Worm (Caenorhabditis elegans) whole organism, L4 larva: Measurements from ENCODE around the gene lgc-5.

Experiments
- ZK337.2 ChIP-seq: fragments of 200-800 bp; sonication (Bioruptor generic); IDR thresholded peaks from 2 replicates; pipeline ENCODE4 v1.3.6; 2022; ENCODE audit warnings: missing genetic modification reagents, missing genetic modification characterization, missing compliant biosample characterization
- aha-1 ChIP-seq: fragments of 150-350 bp; peaks from one replicate; lab custom pipeline; 2014; ENCODE audit warnings: missing biosample characterization, missing genetic modification characterization
- ama-1 ChIP-seq: fragments of 150-350 bp; optimal IDR thresholded peaks from 2 replicates; lab custom pipeline; 2014; ENCODE audit warnings: inconsistent platforms, mixed read lengths
- attf-4 ChIP-seq: sonication (generic microtip); optimal IDR thresholded peaks from 3 replicates; lab custom pipeline; 2017; ENCODE audit warnings: missing biosample characterization, missing genetic modification characterization
- ceh-44 ChIP-seq: fragments of 200-800 bp; sonication (Bioruptor generic); IDR thresholded peaks from 2 replicates; pipeline ENCODE4 v1.3.6; 2022; ENCODE audit warnings: missing genetic modification reagents, missing genetic modification characterization, missing compliant biosample characterization
- ceh-82 ChIP-seq: sonication (generic microtip); optimal IDR thresholded peaks from 2 replicates; lab custom pipeline; 2017; ENCODE audit warnings: missing biosample characterization, missing genetic modification characterization
- ces-1 ChIP-seq: fragments of 150-350 bp; sonication (generic microtip); optimal IDR thresholded peaks from 4 replicates; lab custom pipeline; 2014; ENCODE audit warnings: missing biosample characterization, missing genetic modification reagents, missing genetic modification characterization
- cey-2 ChIP-seq: sonication (generic microtip); optimal IDR thresholded peaks from 3 replicates; lab custom pipeline; 2017; ENCODE audit warnings: missing genetic modification characterization, mild to moderate bottlenecking, missing compliant biosample characterization, antibody characterized with exemption, borderline replicate concordance; ENCODE audit not compliant: insufficient read depth
- ctbp-1 ChIP-seq: fragments of 200-800 bp; sonication (Bioruptor generic); IDR thresholded peaks from 2 replicates; pipeline ENCODE4 v1.3.6; 2022; ENCODE audit warnings: missing genetic modification reagents, missing genetic modification characterization, missing compliant biosample characterization
- daf-12 ChIP-seq: fragments of 150-350 bp; optimal IDR thresholded peaks from 2 replicates; lab custom pipeline; 2014; ENCODE audit warnings: missing biosample characterization, missing genetic modification reagents, missing genetic modification characterization
- daf-16 ChIP-seq, 3 experiments: sonication (generic microtip); optimal IDR thresholded peaks; 2 replicates each; lab custom pipeline; 2016 to 2017; ENCODE audit warnings: missing genetic modification characterization in 3 of 3, missing genetic modification reagents in 3 of 3, mild to moderate bottlenecking in 2 of 3, missing compliant biosample characterization in 2 of 3, missing biosample characterization in 1 of 3, moderate library complexity in 1 of 3
- daf-19 ChIP-seq: fragments of 200-800 bp; sonication (Bioruptor generic); conservative IDR thresholded peaks from 2 replicates; pipeline ENCODE4 v1.3.6; 2022; ENCODE audit warnings: missing genetic modification characterization, missing compliant biosample characterization
- duxl-1 ChIP-seq: sonication (generic microtip); optimal IDR thresholded peaks from 2 replicates; lab custom pipeline; 2016; ENCODE audit warnings: mild to moderate bottlenecking, missing genetic modification characterization, moderate library complexity, missing compliant biosample characterization; ENCODE audit not compliant: poor library complexity
- dve-1 ChIP-seq: sonication (generic microtip); optimal IDR thresholded peaks from 2 replicates; lab custom pipeline; 2017; ENCODE audit warnings: antibody characterized with exemption, mild to moderate bottlenecking, missing genetic modification characterization, missing compliant biosample characterization; ENCODE audit not compliant: insufficient read depth
- egl-43 ChIP-seq: fragments of 200-800 bp; sonication (Bioruptor generic); IDR thresholded peaks from 2 replicates; pipeline ENCODE4 v1.3.6; 2022; ENCODE audit warnings: missing genetic modification reagents, missing genetic modification characterization, missing compliant biosample characterization
- fkh-10 ChIP-seq: fragments of 150-350 bp; optimal IDR thresholded peaks from 2 replicates; lab custom pipeline; 2014; ENCODE audit warnings: missing biosample characterization, missing genetic modification reagents, missing genetic modification characterization
- gei-8 ChIP-seq: fragments of 200-800 bp; sonication (Bioruptor generic); optimal IDR thresholded peaks from 2 replicates; lab custom pipeline; 2018; ENCODE audit warnings: mild to moderate bottlenecking, missing genetic modification characterization, missing compliant biosample characterization
- hif-1 ChIP-seq, 2 experiments: sonication (generic microtip); optimal IDR thresholded peaks; 2 replicates each; lab custom pipeline; 2016 to 2017; ENCODE audit warnings: missing compliant biosample characterization in 2 of 2, missing genetic modification characterization in 2 of 2, missing genetic modification reagents in 2 of 2, missing genotype in 2 of 2, mild to moderate bottlenecking in 1 of 2
- hlh-11 ChIP-seq: fragments of 200-800 bp; sonication (Bioruptor generic); optimal IDR thresholded peaks from 2 replicates; lab custom pipeline; 2018; ENCODE audit warnings: mild to moderate bottlenecking, missing genetic modification characterization, missing compliant biosample characterization
- hmg-1.1 ChIP-seq: fragments of 200-800 bp; sonication (Bioruptor generic); IDR thresholded peaks from 2 replicates; pipeline ENCODE4 v1.3.6; 2022; ENCODE audit warnings: missing genetic modification reagents, missing genetic modification characterization, missing compliant biosample characterization
- jun-1 ChIP-seq: fragments of 150-350 bp; optimal IDR thresholded peaks from 2 replicates; lab custom pipeline; 2014; ENCODE audit warnings: missing biosample characterization, missing genetic modification reagents, missing genetic modification characterization
- lin-1 ChIP-seq: fragments of 200-800 bp; sonication (Bioruptor generic); IDR thresholded peaks from 2 replicates; pipeline ENCODE4 v1.3.6; 2022; ENCODE audit warnings: missing genetic modification reagents, missing genetic modification characterization, missing compliant biosample characterization
- lin-15B ChIP-seq: fragments of 150-350 bp; sonication (generic microtip); optimal IDR thresholded peaks from 3 replicates; lab custom pipeline; 2014; ENCODE audit warnings: missing biosample characterization, missing genetic modification characterization
- lin-39 ChIP-seq: fragments of 150-350 bp; optimal IDR thresholded peaks from 2 replicates; lab custom pipeline; 2014; ENCODE audit warnings: missing biosample characterization, missing genetic modification reagents, missing genetic modification characterization
- lsy-2 ChIP-seq, 2 experiments: fragments of 150-350 bp in 1 of 2; sonication (generic microtip) in 1 of 2; optimal IDR thresholded peaks; 2 replicates each; lab custom pipeline; 2014 to 2017; ENCODE audit warnings: missing biosample characterization in 2 of 2, missing genetic modification characterization in 2 of 2
- madf-9 ChIP-seq: fragments of 200-800 bp; sonication (Bioruptor generic); conservative IDR thresholded peaks from 2 replicates; pipeline ENCODE4 v1.3.6; 2022; ENCODE audit warnings: missing genetic modification reagents, missing genetic modification characterization, missing compliant biosample characterization
- mdl-1 ChIP-seq, 2 experiments: fragments of 150-350 bp in 1 of 2; sonication (generic microtip) in 1 of 2; optimal IDR thresholded peaks; 2 replicates each; lab custom pipeline; 2014 to 2017; ENCODE audit warnings: missing biosample characterization in 2 of 2, missing genetic modification characterization in 2 of 2
- mes-2 ChIP-seq: sonication (generic microtip); optimal IDR thresholded peaks from 2 replicates; lab custom pipeline; 2016; ENCODE audit warnings: missing genotype, mild to moderate bottlenecking, missing genetic modification characterization, missing compliant biosample characterization; ENCODE audit not compliant: poor library complexity, severe bottlenecking
- nhr-102 ChIP-seq: sonication (generic microtip); optimal IDR thresholded peaks from 2 replicates; lab custom pipeline; 2016; ENCODE audit warnings: mild to moderate bottlenecking, missing genetic modification characterization, moderate library complexity, missing compliant biosample characterization
- nhr-237 ChIP-seq: sonication (generic microtip); optimal IDR thresholded peaks from 2 replicates; lab custom pipeline; 2017; ENCODE audit warnings: missing biosample characterization, missing genetic modification characterization
- nhr-42 ChIP-seq: fragments of 200-800 bp; sonication (Bioruptor generic); IDR thresholded peaks from 2 replicates; pipeline ENCODE4 v1.3.6; 2022; ENCODE audit warnings: missing genetic modification characterization, missing compliant biosample characterization
- nhr-48 ChIP-seq: sonication (generic microtip); optimal IDR thresholded peaks from 2 replicates; lab custom pipeline; 2016; ENCODE audit warnings: mild to moderate bottlenecking, missing genetic modification characterization, missing compliant biosample characterization
- nhr-6 ChIP-seq: fragments of 150-350 bp; optimal IDR thresholded peaks from 2 replicates; lab custom pipeline; 2014; ENCODE audit warnings: missing biosample characterization, missing genetic modification characterization
- pha-4 ChIP-seq, 2 experiments: fragments of 150-350 bp in 1 of 2; fragments of 200-800 bp in 1 of 2; sonication (Bioruptor generic) in 1 of 2; IDR thresholded peaks in 1 of 2; optimal IDR thresholded peaks in 1 of 2; 2 replicates each; pipeline versions ENCODE4 v1.3.6 to Lab custom; 2014 to 2022; ENCODE audit warnings: missing genetic modification characterization in 2 of 2, missing genetic modification reagents in 2 of 2, missing biosample characterization in 1 of 2, missing compliant biosample characterization in 1 of 2
- php-3 ChIP-seq: fragments of 200-800 bp; sonication (Bioruptor generic); IDR thresholded peaks from 2 replicates; pipeline ENCODE4 v1.3.6; 2022; ENCODE audit warnings: missing genetic modification reagents, missing genetic modification characterization, missing compliant biosample characterization
- rbr-2 ChIP-seq: sonication (generic microtip); optimal IDR thresholded peaks from 2 replicates; lab custom pipeline; 2016; ENCODE audit warnings: missing genotype, missing genetic modification characterization, missing compliant biosample characterization
- set-16 ChIP-seq: fragments of 200-800 bp; sonication (Bioruptor generic); IDR thresholded peaks from 2 replicates; pipeline ENCODE4 v1.3.6; 2022; ENCODE audit warnings: missing genetic modification reagents, missing genetic modification characterization, missing compliant biosample characterization
- snpc-1.2 ChIP-seq: fragments of 200-800 bp; sonication (Bioruptor generic); IDR thresholded peaks from 2 replicates; pipeline ENCODE4 v1.3.6; 2022; ENCODE audit warnings: missing genetic modification reagents, missing genetic modification characterization, missing compliant biosample characterization
- spr-1 ChIP-seq: sonication (generic microtip); optimal IDR thresholded peaks from 2 replicates; lab custom pipeline; 2016; ENCODE audit warnings: mild to moderate bottlenecking, missing genetic modification characterization, missing compliant biosample characterization
- spr-3 ChIP-seq: fragments of 200-800 bp; sonication (Bioruptor generic); optimal IDR thresholded peaks from 2 replicates; lab custom pipeline; 2018; ENCODE audit warnings: mild to moderate bottlenecking, missing genetic modification characterization, missing compliant biosample characterization
- tra-1 ChIP-seq: fragments of 200-800 bp; sonication (Bioruptor generic); IDR thresholded peaks from 2 replicates; pipeline ENCODE4 v1.3.6; 2022; ENCODE audit warnings: missing genetic modification reagents, missing genetic modification characterization, missing compliant biosample characterization
- unc-39 ChIP-seq: sonication (generic microtip); optimal IDR thresholded peaks from 2 replicates; lab custom pipeline; 2017; ENCODE audit warnings: missing biosample characterization, missing genetic modification characterization
- vab-7 ChIP-seq: fragments of 200-800 bp; sonication (Bioruptor generic); IDR thresholded peaks from 2 replicates; pipeline ENCODE4 v1.3.6; 2022; ENCODE audit warnings: missing genetic modification reagents, missing genetic modification characterization, missing compliant biosample characterization
- zfp-3 ChIP-seq: fragments of 200-800 bp; sonication (Bioruptor generic); conservative IDR thresholded peaks from 2 replicates; pipeline ENCODE4 v1.3.6; 2022; ENCODE audit warnings: missing genetic modification reagents, missing genetic modification characterization, missing compliant biosample characterization
- ztf-11 ChIP-seq: fragments of 150-350 bp; optimal IDR thresholded peaks from 2 replicates; lab custom pipeline; 2014; ENCODE audit warnings: missing biosample characterization, missing genetic modification characterization

lgc-5 gene

ce11 chrIV:8375381-8375780 is 32.9 kb downstream of the lgc-5 start (continued):
- TF ChIP-seq spr-1 (tag; lab: Kevin White, UChicago) (peak; percentile 32), ceh-82 (tag; lab: Kevin White, UChicago) (no peak), vab-7 (peak; percentile 74), ztf-11 (tag; lab: Kevin White, UChicago) (no peak), nhr-42 (GFP tag; lab: Robert Waterston, UW) (peak; percentile 76), jun-1 (tag; lab: Kevin White, UChicago) (peak; percentile 50), fkh-10 (GFP tag; lab: Kevin White, UChicago) (no peak), nhr-6 (peak; percentile 14), mdl-1 (tag; optimal IDR thresholded peaks at IDR 0.05; lab: Kevin White, UChicago) (peak in 1 of 2 experiments; percentile 53), tra-1 (GFP tag; lab: Robert Waterston, UW) (peak; percentile 57; the same call in 1 of the 2 replicates), php-3 (GFP tag; lab: Robert Waterston, UW) (0 out of 2 replicates have a peak, but pooled peaks have one; percentile 54), set-16 (GFP tag; lab: Robert Waterston, UW) (no peak), rbr-2 (tag; lab: Kevin White, UChicago) (peak; percentile 79), madf-9 (0 out of 2 replicates have a peak, but pooled peaks have one; percentile 53), lin-39 (tag; lab: Kevin White, UChicago) (no peak), cey-2 (tag; lab: Kevin White, UChicago) (no peak), lsy-2 (tag; optimal IDR thresholded peaks at IDR 0.05; lab: Kevin White, UChicago) (peak in 1 of 2 experiments; percentile 4)

DNA sequence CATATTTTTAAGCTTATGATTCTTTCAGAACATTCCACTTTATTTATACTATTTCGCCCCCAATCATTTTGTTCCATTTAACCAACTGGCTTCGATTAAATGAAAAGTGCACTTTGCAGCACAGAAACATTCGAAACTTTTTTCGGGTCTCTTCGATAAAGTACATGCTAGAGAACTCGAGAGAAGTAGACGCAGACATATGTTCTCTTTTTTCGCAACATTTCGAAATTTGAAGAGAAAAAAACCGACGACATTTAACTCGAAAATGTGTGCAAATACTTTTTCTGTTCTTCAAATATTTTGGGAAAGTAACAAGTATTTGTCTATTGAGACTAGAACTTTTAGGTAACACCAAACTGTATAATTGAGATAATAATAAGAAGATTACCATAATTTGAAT is 34.4 kb downstream of the lgc-5 start:
- no peak for TF ChIP-seq nhr-102 (tag; lab: Kevin White, UChicago)
- TF ChIP-seq nhr-48 (tag; lab: Kevin White, UChicago) = no peak
- TF ChIP-seq dve-1 (tag; lab: Kevin White, UChicago) = peak; percentile 3
- TF ChIP-seq attf-4 = no peak
- no peak for TF ChIP-seq lin-1
- TF ChIP-seq mes-2 (tag; lab: Kevin White, UChicago) = peak; percentile 12
- no peak for TF ChIP-seq ces-1 (GFP tag; lab: Kevin White, UChicago)
- peak in 1 of 2 experiments; percentile 3 for TF ChIP-seq daf-16 (GFP tag; optimal IDR thresholded peaks at IDR 0.05; lab: Kevin White, UChicago)
- no peak for TF ChIP-seq daf-16 (tag; optimal IDR thresholded peaks at IDR 0.05; lab: Kevin White, UChicago)
- TF ChIP-seq lsy-2 (tag; optimal IDR thresholded peaks at IDR 0.05; lab: Kevin White, UChicago) = peak in 1 of 2 experiments; percentile 19
- TF ChIP-seq gei-8 (GFP tag; lab: Kevin White, UChicago) = no peak
- TF ChIP-seq set-16 (GFP tag; lab: Robert Waterston, UW) = no peak

- TF ChIP-seq ZK337.2 (GFP tag; lab: Robert Waterston, UW) = 0 out of 2 replicates have a peak, but pooled peaks have one; percentile 23
- TF ChIP-seq set-16 (GFP tag; lab: Robert Waterston, UW) = no peak
- no peak for TF ChIP-seq hif-1 (tag; optimal IDR thresholded peaks at IDR 0.05; lab: Kevin White, UChicago)
- peak; percentile 69 for TF ChIP-seq egl-43 (GFP tag; lab: Robert Waterston, UW)
- TF ChIP-seq unc-39 (tag; lab: Kevin White, UChicago) = no peak
- TF ChIP-seq tra-1 (GFP tag; lab: Robert Waterston, UW) = no peak; the same call in 1 of the 2 replicates
- TF ChIP-seq ama-1 = peak; percentile 89
- TF ChIP-seq spr-3 (GFP tag; lab: Kevin White, UChicago) = peak; percentile 42
- no peak for TF ChIP-seq aha-1 (tag; lab: Kevin White, UChicago)
- peak; percentile 33 for TF ChIP-seq spr-1 (tag; lab: Kevin White, UChicago)
- no peak for TF ChIP-seq ceh-44 (GFP tag; lab: Robert Waterston, UW)
- 0 out of 2 replicates have a peak, but pooled peaks have one; percentile 36 for TF ChIP-seq zfp-3 (GFP tag; lab: Robert Waterston, UW)
- TF ChIP-seq hmg-1.1 (GFP tag; lab: Robert Waterston, UW) = 0 out of 2 replicates have a peak, but pooled peaks have one; percentile 20
- TF ChIP-seq nhr-237 = no peak
- peak; percentile 90 for TF ChIP-seq snpc-1.2 (GFP tag; lab: Robert Waterston, UW)
- TF ChIP-seq lin-1 = 0 out of 2 replicates have a peak, but pooled peaks have one; percentile 40
- TF ChIP-seq daf-12 = no peak
- no peak for TF ChIP-seq lin-15B (tag; lab: Kevin White, UChicago)
- TF ChIP-seq lsy-2 (tag; optimal IDR thresholded peaks at IDR 0.05; lab: Kevin White, UChicago) = no peak
- peak; percentile 54; the same call in 1 of the 2 replicates for TF ChIP-seq daf-19 (GFP tag; lab: Robert Waterston, UW)
- TF ChIP-seq pha-4 (GFP tag; IDR thresholded peaks at IDR 0.05; lab: Robert Waterston, UW) = peak; percentile 74
- no peak for TF ChIP-seq pha-4 (tag; optimal IDR thresholded peaks at IDR 0.05; lab: Kevin White, UChicago)
- TF ChIP-seq duxl-1 (tag; lab: Kevin White, UChicago) = peak; percentile 44
- TF ChIP-seq hlh-11 (tag; lab: Kevin White, UChicago) = no peak
- TF ChIP-seq ctbp-1 = peak; percentile 66
Measured at ce11 chrIV:8377501-8377900, 35.0 kb downstream of the lgc-5 start, which contains the start of gene D2096.7. D2096.7 (minus strand) TSS chrIV:8377630.
